Fruit fly (Drosophila melanogaster) whole organism, embryonic: ENCODE measurements around the gene CG42404.

Source experiments
- Abd-B ChIP-seq: fragments of 200-800 bp; sonication (Bioruptor generic); optimal IDR thresholded peaks from 2 replicates; lab custom pipeline; 2018; ENCODE audit warnings: missing biosample characterization, mild to moderate bottlenecking, missing genetic modification characterization, moderate library complexity
- Aef1 ChIP-seq: fragments of 200-800 bp; sonication (Bioruptor generic); IDR thresholded peaks from 3 replicates; pipeline ENCODE4 v1.3.6; 2022; ENCODE audit warnings: missing biosample characterization, missing genetic modification characterization
- Bdp1 ChIP-seq: fragments of 200-800 bp; sonication (Bioruptor generic); optimal IDR thresholded peaks from 3 replicates; lab custom pipeline; 2016; ENCODE audit warnings: missing biosample characterization, missing genetic modification characterization
- CG10274 ChIP-seq: fragments of 200-800 bp; sonication (Bioruptor generic); optimal IDR thresholded peaks from 3 replicates; lab custom pipeline; 2017; ENCODE audit warnings: missing biosample characterization, mild to moderate bottlenecking, missing genetic modification characterization
- CG12236 ChIP-seq: fragments of 200-800 bp; sonication (Bioruptor generic); optimal IDR thresholded peaks from 2 replicates; lab custom pipeline; 2016; ENCODE audit warnings: missing biosample characterization, missing genetic modification characterization
- CG16815 ChIP-seq: fragments of 200-800 bp; sonication (Bioruptor generic); optimal IDR thresholded peaks from 3 replicates; lab custom pipeline; 2017; ENCODE audit warnings: missing biosample characterization, mild to moderate bottlenecking, missing genetic modification characterization
- CG17186 ChIP-seq: fragments of 200-800 bp; sonication (Bioruptor generic); optimal IDR thresholded peaks from 3 replicates; lab custom pipeline; 2017; ENCODE audit warnings: missing biosample characterization, missing genetic modification reagents, missing genetic modification characterization
- CG17568 ChIP-seq: fragments of 200-800 bp; sonication (Bioruptor generic); optimal IDR thresholded peaks from 2 replicates; lab custom pipeline; 2018; ENCODE audit warnings: missing biosample characterization, mild to moderate bottlenecking, missing genetic modification characterization, moderate library complexity
- CG3163 ChIP-seq: fragments of 200-800 bp; sonication (Bioruptor generic); optimal IDR thresholded peaks from 3 replicates; lab custom pipeline; 2016; ENCODE audit warnings: missing biosample characterization, missing genetic modification characterization
- CG32532 ChIP-seq: fragments of 200-800 bp; sonication (Bioruptor generic); IDR thresholded peaks from 2 replicates; pipeline ENCODE4 v1.3.6; 2022; ENCODE audit warnings: missing biosample characterization, missing genetic modification characterization
- CG4404 ChIP-seq: fragments of 200-800 bp; sonication (Bioruptor generic); IDR thresholded peaks from 2 replicates; pipeline ENCODE4 v1.3.6; 2022; ENCODE audit warnings: missing biosample characterization, missing genetic modification characterization
- CG6813 ChIP-seq: fragments of 200-800 bp; sonication (Bioruptor generic); optimal IDR thresholded peaks from 2 replicates; lab custom pipeline; 2017; ENCODE audit warnings: missing biosample characterization, missing genetic modification characterization, mild to moderate bottlenecking, moderate library complexity, missing genetic modification reagents
- CG7786 ChIP-seq: fragments of 200-800 bp; sonication (Bioruptor generic); optimal IDR thresholded peaks from 2 replicates; lab custom pipeline; 2016; ENCODE audit warnings: missing biosample characterization, missing genetic modification characterization
- CG8765 ChIP-seq: fragments of 200-800 bp; sonication (Bioruptor generic); IDR thresholded peaks from 2 replicates; pipeline ENCODE4 v1.3.6; 2022; ENCODE audit warnings: missing biosample characterization, missing genetic modification characterization
- CG9437 ChIP-seq: fragments of 200-800 bp; sonication (Bioruptor generic); optimal IDR thresholded peaks from 2 replicates; lab custom pipeline; 2018; ENCODE audit warnings: missing biosample characterization, mild to moderate bottlenecking, missing genetic modification characterization
- CG9817 ChIP-seq: fragments of 200-800 bp; sonication (Bioruptor generic); optimal IDR thresholded peaks from 2 replicates; lab custom pipeline; 2018; ENCODE audit warnings: missing biosample characterization, mild to moderate bottlenecking, missing genetic modification characterization, moderate library complexity
- CkIIα-i1 ChIP-seq: fragments of 200-800 bp; sonication (Bioruptor generic); IDR thresholded peaks from 2 replicates; pipeline ENCODE4 v1.3.6; 2022; ENCODE audit warnings: missing biosample characterization, missing genetic modification characterization
- D19B ChIP-seq: fragments of 200-800 bp; sonication (Bioruptor generic); optimal IDR thresholded peaks from 2 replicates; lab custom pipeline; 2017; ENCODE audit warnings: missing biosample characterization, mild to moderate bottlenecking, missing genetic modification characterization
- Dek ChIP-seq: fragments of 200-800 bp; sonication (Bioruptor generic); optimal IDR thresholded peaks from 3 replicates; lab custom pipeline; 2019; ENCODE audit warnings: missing biosample characterization, mild to moderate bottlenecking, missing genetic modification characterization, moderate library complexity
- Doc3 ChIP-seq: fragments of 200-800 bp; sonication (Bioruptor generic); IDR thresholded peaks from 3 replicates; pipeline ENCODE4 v1.3.6; 2022; ENCODE audit warnings: missing biosample characterization, missing genetic modification characterization; ENCODE audit not compliant: partially characterized antibody
- Elba2 ChIP-seq: fragments of 200-800 bp; sonication (Bioruptor generic); optimal IDR thresholded peaks from 3 replicates; lab custom pipeline; 2016; ENCODE audit warnings: missing biosample characterization, missing genetic modification characterization
- Fer1 ChIP-seq: fragments of 200-800 bp; sonication (Bioruptor generic); optimal IDR thresholded peaks from 2 replicates; lab custom pipeline; 2017; ENCODE audit warnings: missing biosample characterization, mild to moderate bottlenecking, missing genetic modification characterization
- GATAe ChIP-seq: fragments of 200-800 bp; sonication (Bioruptor generic); conservative IDR thresholded peaks from 2 replicates; pipeline ENCODE4 v1.3.6; 2022; ENCODE audit warnings: missing biosample characterization, missing genetic modification characterization
- HLH3B ChIP-seq: fragments of 200-800 bp; sonication (Bioruptor generic); IDR thresholded peaks from 2 replicates; pipeline ENCODE4 v1.3.6; 2022; ENCODE audit warnings: missing biosample characterization, missing genetic modification characterization
- Mrtf ChIP-seq: fragments of 200-800 bp; sonication (Bioruptor generic); IDR thresholded peaks from 3 replicates; pipeline ENCODE4 v1.3.6; 2022; ENCODE audit warnings: missing biosample characterization, missing genetic modification characterization
- NFAT ChIP-seq: fragments of 200-800 bp; sonication (Bioruptor generic); IDR thresholded peaks from 2 replicates; pipeline ENCODE4 v1.3.6; 2022; ENCODE audit warnings: missing biosample characterization, missing genetic modification characterization
- Nf-YB ChIP-seq: fragments of 200-800 bp; sonication (Bioruptor generic); optimal IDR thresholded peaks from 3 replicates; lab custom pipeline; 2019; ENCODE audit warnings: missing biosample characterization, mild to moderate bottlenecking, missing genetic modification characterization, moderate library complexity
- Pdp1 ChIP-seq, 2 experiments: fragments of 200-800 bp; sonication (Bioruptor generic); optimal IDR thresholded peaks; 3 replicates each; lab custom pipeline; 2016; ENCODE audit warnings: missing biosample characterization in 2 of 2, missing genetic modification characterization in 2 of 2, mild to moderate bottlenecking in 1 of 2, moderate library complexity in 1 of 2
- Ssrp ChIP-seq: fragments of 200-800 bp; sonication (Bioruptor generic); optimal IDR thresholded peaks from 2 replicates; lab custom pipeline; 2018; ENCODE audit warnings: missing biosample characterization, mild to moderate bottlenecking, missing genetic modification characterization, moderate library complexity
- amos ChIP-seq: fragments of 200-800 bp; sonication (Bioruptor generic); IDR thresholded peaks from 2 replicates; pipeline ENCODE4 v1.3.6; 2022; ENCODE audit warnings: missing biosample characterization, missing genetic modification characterization; ENCODE audit not compliant: partially characterized antibody
- az2 ChIP-seq: fragments of 200-800 bp; sonication (Bioruptor generic); optimal IDR thresholded peaks from 3 replicates; lab custom pipeline; 2016; ENCODE audit warnings: missing biosample characterization, missing genetic modification characterization
- bab2 ChIP-seq: fragments of 200-800 bp; sonication (Bioruptor generic); optimal IDR thresholded peaks from 2 replicates; lab custom pipeline; 2016; ENCODE audit warnings: missing biosample characterization, missing genetic modification characterization
- bcd ChIP-seq: fragments of 200-800 bp; sonication (Bioruptor generic); optimal IDR thresholded peaks from 2 replicates; lab custom pipeline; 2017; ENCODE audit warnings: missing biosample characterization, mild to moderate bottlenecking, missing genetic modification characterization
- chn ChIP-seq: fragments of 200-800 bp; sonication (Bioruptor generic); optimal IDR thresholded peaks from 2 replicates; lab custom pipeline; 2016; ENCODE audit warnings: missing biosample characterization, missing genetic modification characterization
- ci ChIP-seq: fragments of 200-800 bp; sonication (Bioruptor generic); IDR thresholded peaks from 3 replicates; pipeline ENCODE4 v1.3.6; 2022; ENCODE audit warnings: missing biosample characterization, missing genetic modification characterization
- da ChIP-seq: fragments of 200-800 bp; sonication (Bioruptor generic); optimal IDR thresholded peaks from 2 replicates; lab custom pipeline; 2016; ENCODE audit warnings: missing biosample characterization, missing genetic modification characterization
- disco-r ChIP-seq: fragments of 200-800 bp; sonication (Bioruptor generic); optimal IDR thresholded peaks from 2 replicates; lab custom pipeline; 2016; ENCODE audit warnings: missing biosample characterization, missing genetic modification characterization
- eve ChIP-seq, 2 experiments: fragments of >200 bp; optimal IDR thresholded peaks; 2 replicates each; lab custom pipeline; 2017; ENCODE audit warnings: missing biosample characterization in 2 of 2, missing genetic modification characterization in 2 of 2
- kay ChIP-seq: fragments of 200-800 bp; sonication (Bioruptor generic); optimal IDR thresholded peaks from 2 replicates; lab custom pipeline; 2016; ENCODE audit warnings: missing biosample characterization, missing genetic modification characterization
- kni ChIP-seq: fragments of 200-800 bp; sonication (Bioruptor generic); optimal IDR thresholded peaks from 3 replicates; lab custom pipeline; 2017; ENCODE audit warnings: mild to moderate bottlenecking, missing biosample characterization, missing genetic modification reagents, missing genetic modification characterization
- lov ChIP-seq, 2 experiments: fragments of 200-800 bp in 1 of 2; fragments of >200 bp in 1 of 2; sonication (Bioruptor generic) in 1 of 2; IDR thresholded peaks in 1 of 2; optimal IDR thresholded peaks in 1 of 2; 2 replicates in 1 of 2; 3 replicates in 1 of 2; pipeline versions ENCODE4 v1.3.6 to Lab custom; 2017 to 2022; ENCODE audit warnings: missing biosample characterization in 1 of 2, missing genetic modification characterization in 1 of 2
- onecut ChIP-seq: fragments of 200-800 bp; sonication (Bioruptor generic); IDR thresholded peaks from 2 replicates; pipeline ENCODE4 v1.3.6; 2022; ENCODE audit warnings: missing biosample characterization, missing genetic modification characterization
- pho ChIP-seq: fragments of 200-800 bp; sonication (Bioruptor generic); optimal IDR thresholded peaks from 2 replicates; lab custom pipeline; 2016; ENCODE audit warnings: missing biosample characterization, missing genetic modification characterization
- slou ChIP-seq: fragments of 200-800 bp; sonication (Bioruptor generic); optimal IDR thresholded peaks from 3 replicates; lab custom pipeline; 2016; ENCODE audit warnings: missing biosample characterization, missing genetic modification characterization
- stc ChIP-seq: fragments of 200-800 bp; sonication (Bioruptor generic); IDR thresholded peaks from 2 replicates; pipeline ENCODE4 v1.3.6; 2022; ENCODE audit warnings: missing biosample characterization, missing genetic modification characterization
- tap ChIP-seq: fragments of 200-800 bp; optimal IDR thresholded peaks from 3 replicates; lab custom pipeline; 2019; ENCODE audit warnings: missing biosample characterization, mild to moderate bottlenecking, missing genetic modification characterization, moderate library complexity
- tio ChIP-seq: fragments of 200-800 bp; sonication (Bioruptor generic); optimal IDR thresholded peaks from 2 replicates; lab custom pipeline; 2017; ENCODE audit warnings: missing biosample characterization, missing genetic modification characterization, inconsistent platforms
- tx ChIP-seq: fragments of 200-800 bp; sonication (Bioruptor generic); optimal IDR thresholded peaks from 2 replicates; lab custom pipeline; 2016; ENCODE audit warnings: missing biosample characterization, missing genetic modification characterization
- wek ChIP-seq: fragments of 200-800 bp; sonication (Bioruptor generic); optimal IDR thresholded peaks from 3 replicates; lab custom pipeline; 2018; ENCODE audit warnings: missing biosample characterization, mild to moderate bottlenecking, missing genetic modification characterization, moderate library complexity
- zen ChIP-seq: fragments of 200-800 bp; sonication (Bioruptor generic); optimal IDR thresholded peaks from 3 replicates; lab custom pipeline; 2018; ENCODE audit warnings: missing biosample characterization, mild to moderate bottlenecking, missing genetic modification characterization, moderate library complexity

The CG42404 gene

DNA sequence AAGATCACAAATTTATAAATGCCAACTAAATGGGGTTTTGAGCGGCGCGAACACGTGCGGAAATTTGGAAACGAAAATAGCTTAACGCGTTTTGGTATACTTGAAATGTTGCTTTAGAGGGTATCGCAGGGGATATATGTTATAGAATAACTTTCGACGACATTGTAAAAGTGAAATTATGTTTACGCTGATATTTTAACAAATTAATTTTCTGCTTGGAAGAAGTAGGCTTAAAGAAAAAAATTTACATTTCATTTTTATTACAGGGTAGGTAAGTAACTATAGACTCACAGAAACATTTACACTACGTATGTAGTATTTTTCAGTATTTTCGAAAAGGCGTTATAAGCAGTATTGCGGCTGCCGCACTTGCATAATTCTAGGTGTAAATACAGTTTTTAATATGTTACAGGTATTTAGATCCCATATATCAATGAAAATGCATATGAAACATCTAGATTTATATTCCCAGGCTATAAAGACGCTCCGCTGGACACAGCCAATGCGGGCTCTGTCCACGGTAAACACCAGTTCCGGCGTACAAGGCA lies 20.5 kb upstream of the CG42404 start, which contains the start of the genes Art3 and mRpS10 (continued):
- TF ChIP-seq chn, result peak; percentile 100
- peak; percentile 100 for TF ChIP-seq da (GFP tag; lab: Kevin White, UChicago)
- TF ChIP-seq Doc3 (GFP tag; lab: Robert Waterston, UW), result no peak
- TF ChIP-seq onecut (GFP tag; lab: Robert Waterston, UW), result peak; percentile 99
- TF ChIP-seq az2 (GFP tag; lab: Kevin White, UChicago), result peak; percentile 100
- TF ChIP-seq CG10274, result peak; percentile 96
- no peak for TF ChIP-seq CG17568 (GFP tag; lab: Kevin White, UChicago)
- TF ChIP-seq CG9817, result peak; percentile 100
- TF ChIP-seq kni (GFP tag; lab: Kevin White, UChicago), result peak; percentile 99
- TF ChIP-seq CG32532 (GFP tag; lab: Robert Waterston, UW), result peak; percentile 100
- peak; percentile 100 for TF ChIP-seq Fer1
- TF ChIP-seq Pdp1 (GFP tag; optimal IDR thresholded peaks at IDR 0.05; lab: Kevin White, UChicago), result peak; percentile 100
- TF ChIP-seq amos (GFP tag; lab: Robert Waterston, UW), result no peak
- peak; percentile 96 for TF ChIP-seq CG3163 (GFP tag; lab: Kevin White, UChicago)
- peak; percentile 100 for TF ChIP-seq tap (tag; lab: Kevin White, UChicago)
- peak; percentile 100 for TF ChIP-seq HLH3B
- peak; percentile 100 for TF ChIP-seq bab2
- peak; percentile 100 for TF ChIP-seq CG6813 (GFP tag; lab: Kevin White, UChicago)
- peak in 1 of 2 experiments; percentile 97 for TF ChIP-seq eve (GFP tag; optimal IDR thresholded peaks at IDR 0.05; lab: Kevin White, UChicago)
- peak; percentile 100 for TF ChIP-seq CG7786 (GFP tag; lab: Kevin White, UChicago)
- TF ChIP-seq Ssrp (tag; lab: Kevin White, UChicago), result peak; percentile 100
- peak; percentile 100 for TF ChIP-seq CG12236 (GFP tag; lab: Kevin White, UChicago)
- TF ChIP-seq kay (GFP tag; lab: Kevin White, UChicago), result peak; percentile 100
- TF ChIP-seq ci (GFP tag; lab: Robert Waterston, UW), result peak; percentile 100
- TF ChIP-seq bcd (GFP tag; lab: Kevin White, UChicago), result peak; percentile 100
- TF ChIP-seq NFAT (GFP tag; lab: Robert Waterston, UW), result peak; percentile 100
- TF ChIP-seq zen, result peak; percentile 100
- TF ChIP-seq CG4404 (GFP tag; lab: Robert Waterston, UW), result peak; percentile 100
- TF ChIP-seq lov (optimal IDR thresholded peaks at IDR 0.05; lab: Kevin White, UChicago), result no peak
- TF ChIP-seq lov (GFP tag; IDR thresholded peaks at IDR 0.05; lab: Robert Waterston, UW), result peak; percentile 100
- TF ChIP-seq Mrtf (GFP tag; lab: Robert Waterston, UW), result peak; percentile 100
- TF ChIP-seq CkIIα-i1 (GFP tag; lab: Robert Waterston, UW), result peak; percentile 99
- peak; percentile 100 for TF ChIP-seq GATAe (GFP tag; lab: Robert Waterston, UW)
- peak; percentile 98 for TF ChIP-seq wek
- TF ChIP-seq CG9437 (GFP tag; lab: Kevin White, UChicago), result peak; percentile 98
- peak; percentile 100 for TF ChIP-seq slou (GFP tag; lab: Kevin White, UChicago)
- TF ChIP-seq CG8765 (GFP tag; lab: Robert Waterston, UW), result peak; percentile 100
- TF ChIP-seq disco-r (GFP tag; lab: Kevin White, UChicago), result peak; percentile 100
- TF ChIP-seq Dek (tag; lab: Kevin White, UChicago), result peak; percentile 100
- peak; percentile 100 for TF ChIP-seq tx (GFP tag; lab: Kevin White, UChicago)
- peak; percentile 100 for TF ChIP-seq pho (GFP tag; lab: Kevin White, UChicago)
- TF ChIP-seq CG16815 (GFP tag; lab: Kevin White, UChicago), result peak; percentile 100
- peak; percentile 98 for TF ChIP-seq CG17186
- TF ChIP-seq tio (GFP tag; lab: Kevin White, UChicago), result peak; percentile 100
- TF ChIP-seq D19B (GFP tag; lab: Kevin White, UChicago), result peak; percentile 100
- peak; percentile 100 for TF ChIP-seq Elba2
- TF ChIP-seq Bdp1, result peak; percentile 96
- peak; percentile 100 for TF ChIP-seq Abd-B
- peak; percentile 100 for TF ChIP-seq Aef1 (GFP tag; lab: Robert Waterston, UW)
- peak; percentile 94 for TF ChIP-seq Nf-YB (GFP tag; lab: Kevin White, UChicago)
- TF ChIP-seq stc (GFP tag; lab: Robert Waterston, UW), result peak; percentile 100
